ENCODE assay signal across 1 fruit fly cellular context in genomic region chr2L:10743714-10744113, dm6.
TF ChIP-seq lines count a peak whose summit lies in the region.

Gene CG6729 (minus strand): TSS chr2L:10743935.

TF ChIP-seq in whole organism, embryonic, 481 proteins besides CTCF, POLR2A, EP300 and RAD21 (continued from another document):
- TF ChIP-seq ara (GFP tag; IDR thresholded peaks at IDR 0.05; lab: Robert Waterston, UW) = no peak
- TF ChIP-seq CG9932 (GFP tag; IDR thresholded peaks at IDR 0.05; lab: Robert Waterston, UW) = no peak
- no peak for TF ChIP-seq CG15696 (tag; optimal IDR thresholded peaks at IDR 0.05; lab: Kevin White, UChicago)
- no peak for TF ChIP-seq Ets97D (GFP tag; optimal IDR thresholded peaks at IDR 0.05; lab: Kevin White, UChicago)
- no peak for TF ChIP-seq Hr78 (GFP tag; optimal IDR thresholded peaks at IDR 0.05; lab: Kevin White, UChicago)
- no peak for TF ChIP-seq CG7271 (tag; optimal IDR thresholded peaks at IDR 0.05; lab: Kevin White, UChicago)
- TF ChIP-seq peb (GFP tag; IDR thresholded peaks at IDR 0.05; lab: Robert Waterston, UW) = no peak
- TF ChIP-seq CG10959 (GFP tag; IDR thresholded peaks at IDR 0.05; lab: Robert Waterston, UW) = no peak
- no peak for TF ChIP-seq dpn (GFP tag; optimal IDR thresholded peaks at IDR 0.05; lab: Kevin White, UChicago)
- TF ChIP-seq disco-r (GFP tag; optimal IDR thresholded peaks at IDR 0.05; lab: Kevin White, UChicago) = no peak
- TF ChIP-seq trh (GFP tag; optimal IDR thresholded peaks at IDR 0.05; lab: Kevin White, UChicago) = no peak
- peak; percentile 72 for TF ChIP-seq Sry-δ (GFP tag; optimal IDR thresholded peaks at IDR 0.05; lab: Kevin White, UChicago)
- no peak for TF ChIP-seq pita (GFP tag; optimal IDR thresholded peaks at IDR 0.05; lab: Kevin White, UChicago)
- no peak for TF ChIP-seq rib (GFP tag; IDR thresholded peaks at IDR 0.05; lab: Robert Waterston, UW)
- no peak for TF ChIP-seq tup (GFP tag; optimal IDR thresholded peaks at IDR 0.05; lab: Kevin White, UChicago)
- TF ChIP-seq wdn (GFP tag; IDR thresholded peaks at IDR 0.05; lab: Robert Waterston, UW) = no peak
- TF ChIP-seq CG34422 (GFP tag; IDR thresholded peaks at IDR 0.05; lab: Robert Waterston, UW) = no peak
- TF ChIP-seq usp (GFP tag; optimal IDR thresholded peaks at IDR 0.05; lab: Kevin White, UChicago) = no peak
- no peak for TF ChIP-seq CG15269 (tag; optimal IDR thresholded peaks at IDR 0.05; lab: Kevin White, UChicago)
- TF ChIP-seq slou (GFP tag; optimal IDR thresholded peaks at IDR 0.05; lab: Kevin White, UChicago) = no peak
- TF ChIP-seq CG42726 (GFP tag; IDR thresholded peaks at IDR 0.05; lab: Robert Waterston, UW; ENCODE audit: partially characterized antibody) = no peak
- TF ChIP-seq ci (GFP tag; IDR thresholded peaks at IDR 0.05; lab: Robert Waterston, UW) = no peak
- TF ChIP-seq Blimp-1 (GFP tag; optimal IDR thresholded peaks at IDR 0.05; lab: Kevin White, UChicago) = no peak
- TF ChIP-seq Pdp1 (GFP tag; optimal IDR thresholded peaks at IDR 0.05; lab: Kevin White, UChicago) = no peak
- no peak for TF ChIP-seq CG10274 (GFP tag; optimal IDR thresholded peaks at IDR 0.05; lab: Kevin White, UChicago)
- TF ChIP-seq D19A (tag; optimal IDR thresholded peaks at IDR 0.05; lab: Kevin White, UChicago) = no peak
- no peak for TF ChIP-seq CG9437 (GFP tag; optimal IDR thresholded peaks at IDR 0.05; lab: Kevin White, UChicago)
- TF ChIP-seq CG4328 (GFP tag; optimal IDR thresholded peaks at IDR 0.05; lab: Kevin White, UChicago) = no peak
- no peak for TF ChIP-seq Ravus (GFP tag; IDR thresholded peaks at IDR 0.05; lab: Robert Waterston, UW)
- TF ChIP-seq B-H1 (GFP tag; IDR thresholded peaks at IDR 0.05; lab: Robert Waterston, UW) = no peak
- TF ChIP-seq MESR4 (GFP tag; optimal IDR thresholded peaks at IDR 0.05; lab: Kevin White, UChicago) = peak; percentile 43
- TF ChIP-seq CG14710 (tag; optimal IDR thresholded peaks at IDR 0.05; lab: Kevin White, UChicago) = peak; percentile 41
- peak; percentile 84 for TF ChIP-seq Dref (GFP tag; IDR thresholded peaks at IDR 0.05; lab: Robert Waterston, UW)
- peak; percentile 61; the same call in 1 of the 2 replicates for TF ChIP-seq tna (GFP tag; IDR thresholded peaks at IDR 0.05; lab: Robert Waterston, UW; ENCODE audit: partially characterized antibody)
- TF ChIP-seq Fer2 (tag; optimal IDR thresholded peaks at IDR 0.05; lab: Kevin White, UChicago) = no peak
- peak; percentile 91 for TF ChIP-seq Myb (GFP tag; optimal IDR thresholded peaks at IDR 0.05; lab: Kevin White, UChicago)
- no peak for TF ChIP-seq toy (GFP tag; IDR thresholded peaks at IDR 0.05; lab: Robert Waterston, UW)
- TF ChIP-seq jumu (GFP tag; optimal IDR thresholded peaks at IDR 0.05; lab: Kevin White, UChicago) = no peak
- TF ChIP-seq CG2889 (GFP tag; IDR thresholded peaks at IDR 0.05; lab: Robert Waterston, UW) = no peak
- peak; percentile 68; the same call in 2 of the 3 replicates for TF ChIP-seq hb (GFP tag; IDR thresholded peaks at IDR 0.05; lab: Robert Waterston, UW; ENCODE audit: partially characterized antibody)
- TF ChIP-seq CG4404 (GFP tag; IDR thresholded peaks at IDR 0.05; lab: Robert Waterston, UW) = no peak
- no peak for TF ChIP-seq CG8924 (tag; optimal IDR thresholded peaks at IDR 0.05; lab: Kevin White, UChicago)
- no peak for TF ChIP-seq CG6272 (GFP tag; IDR thresholded peaks at IDR 0.05; lab: Robert Waterston, UW)
- TF ChIP-seq CG16863 (GFP tag; optimal IDR thresholded peaks at IDR 0.05; lab: Kevin White, UChicago) = no peak
- TF ChIP-seq E2f2 (GFP tag; IDR thresholded peaks at IDR 0.05; lab: Robert Waterston, UW) = peak; percentile 95
- TF ChIP-seq oc (tag; optimal IDR thresholded peaks at IDR 0.05; lab: Kevin White, UChicago) = no peak
- TF ChIP-seq CG11093 (GFP tag; IDR thresholded peaks at IDR 0.05; lab: Robert Waterston, UW) = no peak
- TF ChIP-seq Drgx (GFP tag; IDR thresholded peaks at IDR 0.05; lab: Robert Waterston, UW) = no peak
- no peak for TF ChIP-seq CG7556 (GFP tag; optimal IDR thresholded peaks at IDR 0.05; lab: Kevin White, UChicago)
- no peak for TF ChIP-seq Hmx (GFP tag; optimal IDR thresholded peaks at IDR 0.05; lab: Kevin White, UChicago)
- no peak for TF ChIP-seq ERR (GFP tag; optimal IDR thresholded peaks at IDR 0.05; lab: Kevin White, UChicago)
- TF ChIP-seq nerfin-2 (GFP tag; IDR thresholded peaks at IDR 0.05; lab: Robert Waterston, UW; ENCODE audit: partially characterized antibody) = peak; percentile 64
- no peak for TF ChIP-seq CG31388 (GFP tag; optimal IDR thresholded peaks at IDR 0.05; lab: Kevin White, UChicago)
- TF ChIP-seq wor (GFP tag; IDR thresholded peaks at IDR 0.05; lab: Robert Waterston, UW) = no peak
- TF ChIP-seq p53 (GFP tag; optimal IDR thresholded peaks at IDR 0.05; lab: Kevin White, UChicago) = no peak
- TF ChIP-seq Chrac-16 (GFP tag; optimal IDR thresholded peaks at IDR 0.05; lab: Kevin White, UChicago) = no peak
- no peak for TF ChIP-seq NK7.1 (GFP tag; optimal IDR thresholded peaks at IDR 0.05; lab: Kevin White, UChicago)
- no peak for TF ChIP-seq ind (GFP tag; optimal IDR thresholded peaks at IDR 0.05; lab: Kevin White, UChicago)
- TF ChIP-seq HHEX (GFP tag; optimal IDR thresholded peaks at IDR 0.05; lab: Kevin White, UChicago) = no peak
- TF ChIP-seq tgo (GFP tag; IDR thresholded peaks at IDR 0.05; lab: Robert Waterston, UW) = no peak
- TF ChIP-seq CG17186 (GFP tag; optimal IDR thresholded peaks at IDR 0.05; lab: Kevin White, UChicago) = no peak
- no peak for TF ChIP-seq abd-A (tag; optimal IDR thresholded peaks at IDR 0.05; lab: Kevin White, UChicago)
- TF ChIP-seq CG3065 (GFP tag; optimal IDR thresholded peaks at IDR 0.05; lab: Kevin White, UChicago) = no peak
- TF ChIP-seq CG6654 (GFP tag; optimal IDR thresholded peaks at IDR 0.05; lab: Kevin White, UChicago) = no peak
- no peak for TF ChIP-seq Sox102F (GFP tag; optimal IDR thresholded peaks at IDR 0.05; lab: Kevin White, UChicago)
